Fruit fly (Drosophila melanogaster): Measurements from ENCODE around the gene baz.

Gene baz

DNA sequence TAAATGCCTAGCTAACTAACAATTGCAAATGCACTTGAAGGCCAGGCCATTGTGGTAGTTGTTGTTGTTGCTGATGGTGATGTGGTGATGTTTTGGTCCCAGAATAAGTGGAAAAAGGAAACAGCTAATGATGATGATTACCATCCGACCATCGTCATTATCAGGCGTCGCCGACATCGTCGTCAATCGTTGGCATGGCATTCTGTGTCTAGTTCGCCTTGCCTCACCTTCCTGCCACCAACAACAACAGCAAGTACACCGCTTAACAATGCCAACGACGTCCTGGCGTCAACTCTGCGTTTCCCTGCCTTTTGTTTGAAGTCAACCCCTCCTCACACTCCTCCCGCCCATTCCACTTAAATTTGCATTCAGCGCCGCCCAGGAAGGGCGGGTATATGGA, 17.8 kb downstream of the baz start:
- no peak for TF ChIP-seq CG12605 (GFP tag; IDR thresholded peaks at IDR 0.05)
- no peak for TF ChIP-seq CG17806 (tag; optimal IDR thresholded peaks at IDR 0.05)
- TF ChIP-seq CG34367 (tag; optimal IDR thresholded peaks at IDR 0.05), result no peak
- TF ChIP-seq Pif1B (GFP tag; optimal IDR thresholded peaks at IDR 0.05), result no peak
- no peak for TF ChIP-seq CG8301 (tag; optimal IDR thresholded peaks at IDR 0.05)
- TF ChIP-seq CG4496 (GFP tag; IDR thresholded peaks at IDR 0.05), result no peak
- TF ChIP-seq Ets98B (GFP tag; IDR thresholded peaks at IDR 0.05), result no peak

DNA sequence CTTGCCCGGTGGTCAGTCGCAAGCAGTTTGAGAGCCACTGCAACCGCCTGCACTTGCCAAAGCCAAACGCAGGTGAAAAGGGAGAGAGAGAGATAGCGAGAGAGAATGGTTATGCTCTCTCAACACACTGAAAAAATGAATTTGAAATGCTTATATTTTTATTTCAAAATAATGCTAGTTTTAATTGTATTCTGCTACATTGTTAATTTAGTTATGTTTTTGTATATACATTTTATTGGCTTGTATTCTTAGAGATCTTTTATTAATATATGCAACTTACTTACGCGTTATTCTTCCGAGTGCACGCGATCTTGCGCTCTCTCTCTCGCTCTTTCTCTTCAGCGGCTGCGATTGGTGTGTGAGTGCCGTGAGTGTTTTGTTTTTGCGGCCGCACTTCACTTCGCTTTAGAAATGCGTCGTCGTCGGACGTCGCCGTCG, 18.7 kb downstream of the baz start:
- TF ChIP-seq Pif1B (GFP tag; optimal IDR thresholded peaks at IDR 0.05) (peak; percentile 98), CG14655 (GFP tag; optimal IDR thresholded peaks at IDR 0.05) (peak; percentile 98), rn (GFP tag; IDR thresholded peaks at IDR 0.05) (peak; percentile 98), CG9948 (tag; optimal IDR thresholded peaks at IDR 0.05) (peak; percentile 18), CG12605 (GFP tag; IDR thresholded peaks at IDR 0.05) (peak; percentile 99), CG4496 (GFP tag; IDR thresholded peaks at IDR 0.05) (peak; percentile 99), Ets98B (GFP tag; IDR thresholded peaks at IDR 0.05) (peak; percentile 99), CG8159 (tag; optimal IDR thresholded peaks at IDR 0.05) (peak; percentile 98), EcR (GFP tag; optimal IDR thresholded peaks at IDR 0.05) (peak; percentile 76), CG15710 (tag; optimal IDR thresholded peaks at IDR 0.05) (peak; percentile 87), gl (tag; optimal IDR thresholded peaks at IDR 0.05) (peak; percentile 91), CG17806 (tag; optimal IDR thresholded peaks at IDR 0.05) (peak; percentile 98), fd96Ca (GFP tag; IDR thresholded peaks at IDR 0.05) (peak; percentile 96), Snoo (tag; optimal IDR thresholded peaks at IDR 0.05) (peak; percentile 98), CG8301 (tag; optimal IDR thresholded peaks at IDR 0.05) (peak; percentile 97), CG34367 (tag; optimal IDR thresholded peaks at IDR 0.05) (no peak), D1 (tag; optimal IDR thresholded peaks at IDR 0.05) (peak; percentile 87), Pif1A (GFP tag; optimal IDR thresholded peaks at IDR 0.05) (peak; percentile 98), CG10348 (GFP tag; IDR thresholded peaks at IDR 0.05) (no peak), CG32121 (GFP tag; IDR thresholded peaks at IDR 0.05) (peak; percentile 100), CG13204 (GFP tag; optimal IDR thresholded peaks at IDR 0.05) (no peak)

DNA sequence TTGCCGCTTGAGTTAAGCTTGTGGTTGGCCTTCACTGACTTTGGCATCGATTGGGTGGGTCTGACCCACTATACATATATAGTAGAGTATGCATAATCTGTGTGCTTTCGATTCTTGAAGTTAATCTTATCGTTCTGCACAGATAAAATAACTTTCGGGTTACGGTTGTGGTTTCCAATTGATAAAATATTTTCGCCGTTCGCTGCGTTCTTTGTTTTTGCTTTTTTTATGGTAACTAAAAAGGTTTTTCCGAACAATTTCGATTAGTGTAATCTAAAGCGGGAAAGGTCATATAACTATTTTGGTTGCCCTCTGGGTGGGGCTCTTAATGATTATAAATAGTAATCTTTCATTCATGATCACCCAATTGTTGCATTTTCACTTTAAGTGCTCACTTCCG, 20.7 kb downstream of the baz start:
- TF ChIP-seq gl (tag; optimal IDR thresholded peaks at IDR 0.05), result no peak
- TF ChIP-seq CG4496 (GFP tag; IDR thresholded peaks at IDR 0.05), result no peak
- TF ChIP-seq fd96Ca (GFP tag; IDR thresholded peaks at IDR 0.05), result no peak
- no peak for TF ChIP-seq D1 (tag; optimal IDR thresholded peaks at IDR 0.05)
- TF ChIP-seq CG32121 (GFP tag; IDR thresholded peaks at IDR 0.05), result no peak
- no peak for TF ChIP-seq Pif1A (GFP tag; optimal IDR thresholded peaks at IDR 0.05)
- no peak for TF ChIP-seq CG12605 (GFP tag; IDR thresholded peaks at IDR 0.05)
- no peak for TF ChIP-seq CG8159 (tag; optimal IDR thresholded peaks at IDR 0.05)
- no peak for TF ChIP-seq CG9948 (tag; optimal IDR thresholded peaks at IDR 0.05)
- no peak for TF ChIP-seq CG14655 (GFP tag; optimal IDR thresholded peaks at IDR 0.05)
- TF ChIP-seq Snoo (tag; optimal IDR thresholded peaks at IDR 0.05), result no peak
- no peak for TF ChIP-seq CG15710 (tag; optimal IDR thresholded peaks at IDR 0.05)
- TF ChIP-seq CG17806 (tag; optimal IDR thresholded peaks at IDR 0.05), result no peak
- no peak for TF ChIP-seq Pif1B (GFP tag; optimal IDR thresholded peaks at IDR 0.05)

DNA sequence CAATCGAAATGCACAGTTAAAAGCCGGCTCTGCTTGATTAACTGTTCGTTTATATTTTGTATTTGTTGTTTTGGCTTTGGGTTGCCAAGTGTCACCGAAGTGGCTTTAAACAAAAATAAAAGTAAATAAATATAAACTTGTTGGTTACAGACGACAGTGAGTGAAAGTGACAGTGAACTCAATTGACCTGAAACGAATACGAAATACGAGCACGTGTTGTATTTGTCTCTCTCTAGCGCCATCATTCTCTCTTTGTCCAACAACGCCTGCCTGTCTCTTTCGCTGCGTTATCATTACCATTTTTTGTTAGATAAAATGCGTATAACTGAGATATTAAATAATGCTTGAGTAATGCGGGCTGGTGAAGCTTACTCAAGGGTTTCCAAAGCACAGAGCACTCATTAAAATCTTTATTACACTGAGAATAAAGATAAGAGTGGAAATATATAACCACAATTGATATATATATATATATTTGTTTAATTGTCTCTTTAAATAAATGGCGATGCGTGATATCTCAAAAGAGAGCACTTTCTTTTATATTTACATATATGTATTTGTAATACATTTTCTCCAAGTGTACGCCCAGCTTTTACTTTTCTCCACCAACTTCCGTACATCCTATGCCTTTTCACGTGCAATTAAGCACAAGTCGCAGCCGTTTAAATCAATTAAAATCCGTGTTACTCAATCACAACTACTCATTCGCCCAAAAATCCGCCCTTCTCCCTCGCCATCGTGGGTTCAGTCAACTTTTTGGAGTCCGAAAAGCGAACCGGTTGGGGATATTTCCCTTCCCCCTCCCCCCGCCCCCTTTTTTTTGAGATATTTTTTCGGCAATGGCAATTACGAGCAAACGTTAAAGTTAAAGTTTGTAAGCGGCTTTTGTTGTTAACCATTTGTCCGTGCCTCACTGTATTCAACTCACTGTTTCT, 21.7 kb downstream of the baz start:
- TF ChIP-seq gl (tag; optimal IDR thresholded peaks at IDR 0.05) (no peak), CG8301 (tag; optimal IDR thresholded peaks at IDR 0.05) (no peak), CG4496 (GFP tag; IDR thresholded peaks at IDR 0.05) (no peak), CG15710 (tag; optimal IDR thresholded peaks at IDR 0.05) (no peak), EcR (GFP tag; optimal IDR thresholded peaks at IDR 0.05) (no peak), CG34367 (tag; optimal IDR thresholded peaks at IDR 0.05) (no peak), CG32121 (GFP tag; IDR thresholded peaks at IDR 0.05) (0 out of 2 replicates have a peak, but pooled peaks have one; percentile 8), Snoo (tag; optimal IDR thresholded peaks at IDR 0.05) (peak; percentile 41), fd96Ca (GFP tag; IDR thresholded peaks at IDR 0.05) (no peak), Ets98B (GFP tag; IDR thresholded peaks at IDR 0.05) (no peak), D1 (tag; optimal IDR thresholded peaks at IDR 0.05) (no peak), rn (GFP tag; IDR thresholded peaks at IDR 0.05) (no peak), CG9948 (tag; optimal IDR thresholded peaks at IDR 0.05) (no peak), CG17806 (tag; optimal IDR thresholded peaks at IDR 0.05) (no peak)

DNA sequence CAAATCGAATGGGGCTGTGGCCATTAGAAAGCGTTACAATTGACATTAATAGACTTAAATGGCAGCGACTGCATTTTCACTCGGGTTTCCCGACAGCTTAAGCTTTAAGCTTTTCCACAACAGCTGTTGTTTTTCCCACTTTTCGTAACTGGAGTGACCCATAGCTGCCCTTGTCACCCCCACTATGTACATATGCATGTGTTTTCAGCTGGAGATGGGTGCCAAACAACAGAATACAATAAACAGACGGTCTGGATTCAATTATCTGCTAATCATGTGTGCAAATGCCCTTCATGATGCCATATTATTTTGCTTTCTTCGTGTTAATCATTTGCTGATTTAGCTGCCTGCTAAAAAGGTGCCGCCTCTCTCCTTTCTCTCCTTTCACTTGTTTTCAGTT, 23.7 kb downstream of the baz start:
- TF ChIP-seq Ets98B (GFP tag; IDR thresholded peaks at IDR 0.05) (no peak), CG4496 (GFP tag; IDR thresholded peaks at IDR 0.05) (no peak), rn (GFP tag; IDR thresholded peaks at IDR 0.05) (no peak), CG15710 (tag; optimal IDR thresholded peaks at IDR 0.05) (no peak), CG12605 (GFP tag; IDR thresholded peaks at IDR 0.05) (no peak), CG13204 (GFP tag; optimal IDR thresholded peaks at IDR 0.05) (no peak), D1 (tag; optimal IDR thresholded peaks at IDR 0.05) (no peak), Pif1B (GFP tag; optimal IDR thresholded peaks at IDR 0.05) (no peak), CG8301 (tag; optimal IDR thresholded peaks at IDR 0.05) (no peak), CG9948 (tag; optimal IDR thresholded peaks at IDR 0.05) (no peak)

DNA sequence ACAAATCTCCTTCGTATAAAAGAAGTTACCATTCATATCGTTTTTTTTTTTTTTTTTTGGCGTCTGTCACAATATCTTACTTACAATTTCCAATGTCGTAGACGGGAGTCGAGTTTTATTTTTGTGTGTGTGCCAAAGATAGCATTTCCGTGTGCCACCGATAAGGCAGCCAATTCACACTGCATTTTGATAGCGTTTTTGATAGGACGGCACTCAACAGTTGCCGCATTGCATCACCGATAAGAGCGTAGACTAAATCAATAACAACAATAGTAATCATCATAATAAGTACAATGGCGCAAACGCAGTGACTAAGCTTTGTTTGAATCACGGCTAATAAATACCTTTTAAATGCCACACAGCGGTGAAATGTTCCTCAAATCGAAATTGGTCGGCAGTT, 26.6 kb downstream of the baz start:
- TF ChIP-seq CG34367 (tag; optimal IDR thresholded peaks at IDR 0.05) (no peak), CG17806 (tag; optimal IDR thresholded peaks at IDR 0.05) (no peak), CG8159 (tag; optimal IDR thresholded peaks at IDR 0.05) (no peak)

All from whole organism, pupa.